Worm (Caenorhabditis elegans) whole organism, L3 larva: ENCODE measurements around the gene F23D12.4.

Experiments
- jun-1 ChIP-seq: fragments of 150-350 bp; optimal IDR thresholded peaks from 2 replicates; lab custom pipeline; 2014; ENCODE audit warnings: missing biosample characterization, missing genetic modification reagents, missing genetic modification characterization
- pqm-1 ChIP-seq: fragments of 150-350 bp; optimal IDR thresholded peaks from 2 replicates; lab custom pipeline; 2017; ENCODE audit warnings: missing biosample characterization, missing genetic modification characterization, inconsistent platforms
- ztf-11 ChIP-seq: fragments of 150-350 bp; optimal IDR thresholded peaks from 2 replicates; lab custom pipeline; 2014; ENCODE audit warnings: missing biosample characterization, missing genetic modification characterization

- no peak for TF ChIP-seq ztf-11
- TF ChIP-seq jun-1 (tag; lab: Kevin White, UChicago), result no peak
- no peak for TF ChIP-seq pqm-1 (tag; lab: Kevin White, UChicago)
Measured at ce11 chrX:14447910-14448309, 3.1 kb downstream of the F23D12.4 start, which contains the start of gene jmjd-3.2.
